Fruit fly (Drosophila melanogaster) Kc167 (cell line): Measurements from ENCODE around the gene zld.

Experiments used
- Myc ChIP-seq: fragments of >200 bp; optimal IDR thresholded peaks from 2 replicates; lab custom pipeline; 2017; ENCODE audit warnings: missing external identifiers
- h ChIP-seq: fragments of >200 bp; optimal IDR thresholded peaks from 3 replicates; lab custom pipeline; 2018; ENCODE audit warnings: missing external identifiers
- psq ChIP-seq: fragments of >200 bp; optimal IDR thresholded peaks from 2 replicates; lab custom pipeline; 2017; ENCODE audit warnings: missing external identifiers

dm6 chrX:19787921-19788620 is 4.7 kb upstream of the zld start:
- TF ChIP-seq psq (no peak), Myc (no peak), h (lab: Kevin White, UChicago) (no peak)
